Worm (Caenorhabditis elegans) whole organism, young adult: ENCODE data around the gene ZK899.6.

Source experiments
- B0035.1 ChIP-seq: sonication (generic microtip); optimal IDR thresholded peaks from 2 replicates; lab custom pipeline; 2016; ENCODE audit warnings: missing genetic modification characterization, mild to moderate bottlenecking, missing compliant biosample characterization, missing genotype, missing genetic modification reagents
- C17E4.6 ChIP-seq: fragments of 200-800 bp; sonication (Bioruptor generic); IDR thresholded peaks from 2 replicates; pipeline ENCODE4 v1.3.6; 2022; ENCODE audit warnings: missing genetic modification reagents, missing genetic modification characterization, missing compliant biosample characterization
- F22D6.2 ChIP-seq: sonication (generic microtip); optimal IDR thresholded peaks from 2 replicates; lab custom pipeline; 2016; ENCODE audit warnings: mild to moderate bottlenecking, missing genetic modification characterization, missing compliant biosample characterization
- F23B12.7 ChIP-seq: sonication (generic microtip); optimal IDR thresholded peaks from 2 replicates; lab custom pipeline; 2017; ENCODE audit warnings: missing genetic modification characterization, mild to moderate bottlenecking, missing compliant biosample characterization, antibody characterized with exemption, moderate library complexity; ENCODE audit not compliant: insufficient read depth
- F57A8.1 ChIP-seq: fragments of 200-800 bp; sonication (Bioruptor generic); optimal IDR thresholded peaks from 2 replicates; lab custom pipeline; 2018; ENCODE audit warnings: mild to moderate bottlenecking, missing genetic modification characterization, moderate library complexity, missing compliant biosample characterization
- F57C9.4 ChIP-seq: sonication (generic microtip); optimal IDR thresholded peaks from 2 replicates; lab custom pipeline; 2017; ENCODE audit warnings: mild to moderate bottlenecking, missing genetic modification characterization, missing compliant biosample characterization
- T07F8.4 ChIP-seq: sonication (generic microtip); optimal IDR thresholded peaks from 2 replicates; lab custom pipeline; 2016; ENCODE audit warnings: mild to moderate bottlenecking, missing genetic modification characterization, moderate library complexity, missing compliant biosample characterization
- Y95B8A.8 ChIP-seq: fragments of 200-800 bp; sonication (Bioruptor generic); IDR thresholded peaks from 2 replicates; pipeline ENCODE4 v1.3.6; 2022; ENCODE audit warnings: missing genetic modification reagents, missing genetic modification characterization, missing compliant biosample characterization
- atf-7 ChIP-seq: sonication (generic microtip); optimal IDR thresholded peaks from 2 replicates; lab custom pipeline; 2017; ENCODE audit warnings: mild to moderate bottlenecking, missing genetic modification characterization, missing compliant biosample characterization
- athp-1 ChIP-seq: sonication (generic microtip); optimal IDR thresholded peaks from 2 replicates; lab custom pipeline; 2017; ENCODE audit warnings: mild to moderate bottlenecking, missing genetic modification characterization, missing compliant biosample characterization
- bed-1 ChIP-seq: fragments of 200-800 bp; sonication (Bioruptor generic); IDR thresholded peaks from 2 replicates; pipeline ENCODE4 v1.3.6; 2022; ENCODE audit warnings: missing genetic modification reagents, missing genetic modification characterization, missing compliant biosample characterization
- cebp-1 ChIP-seq, 2 experiments: fragments of 200-800 bp in 1 of 2; sonication (Bioruptor generic) in 1 of 2; sonication (generic microtip) in 1 of 2; IDR thresholded peaks in 1 of 2; optimal IDR thresholded peaks in 1 of 2; 2 replicates each; pipeline versions ENCODE4 v1.3.6 to Lab custom; 2017 to 2022; ENCODE audit warnings: missing compliant biosample characterization in 2 of 2, missing genetic modification characterization in 2 of 2, mild to moderate bottlenecking in 1 of 2, missing genetic modification reagents in 1 of 2, moderate library complexity in 1 of 2
- ceh-100 ChIP-seq: fragments of 200-800 bp; sonication (Bioruptor generic); IDR thresholded peaks from 2 replicates; pipeline ENCODE4 v1.3.6; 2022; ENCODE audit warnings: missing genetic modification reagents, missing genetic modification characterization, missing compliant biosample characterization
- ceh-27 ChIP-seq: fragments of 200-800 bp; sonication (Bioruptor generic); optimal IDR thresholded peaks from 2 replicates; lab custom pipeline; 2018; ENCODE audit warnings: mild to moderate bottlenecking, missing genetic modification characterization, moderate library complexity, missing compliant biosample characterization
- ceh-58 ChIP-seq: fragments of 200-800 bp; sonication (Bioruptor generic); IDR thresholded peaks from 2 replicates; pipeline ENCODE4 v1.3.6; 2022; ENCODE audit warnings: missing genetic modification characterization, missing compliant biosample characterization
- dpl-1 ChIP-seq: fragments of 150-350 bp; optimal IDR thresholded peaks from 2 replicates; lab custom pipeline; 2014; ENCODE audit warnings: missing biosample characterization, missing genetic modification reagents, missing genetic modification characterization
- efl-1 ChIP-seq: fragments of 150-350 bp; optimal IDR thresholded peaks from 2 replicates; lab custom pipeline; 2014; ENCODE audit warnings: missing biosample characterization, missing genetic modification reagents, missing genetic modification characterization
- ekl-4 ChIP-seq: fragments of 200-800 bp; sonication (Bioruptor generic); IDR thresholded peaks from 2 replicates; pipeline ENCODE4 v1.3.6; 2022; ENCODE audit warnings: missing genetic modification reagents, missing genetic modification characterization, missing compliant biosample characterization
- him-1 ChIP-seq: sonication (generic microtip); optimal IDR thresholded peaks from 2 replicates; lab custom pipeline; 2016; ENCODE audit warnings: missing genotype, missing genetic modification reagents, missing genetic modification characterization, missing compliant biosample characterization
- hrde-1 ChIP-seq: sonication (generic microtip); optimal IDR thresholded peaks from 2 replicates; lab custom pipeline; 2016; ENCODE audit warnings: missing genetic modification characterization, mild to moderate bottlenecking, missing compliant biosample characterization, moderate library complexity, missing genotype, missing genetic modification reagents, borderline replicate concordance
- let-607 ChIP-seq, 2 experiments: fragments of 200-800 bp in 1 of 2; sonication (Bioruptor generic) in 1 of 2; sonication (generic microtip) in 1 of 2; optimal IDR thresholded peaks; 2 replicates each; lab custom pipeline; 2016 to 2018; ENCODE audit warnings: mild to moderate bottlenecking in 2 of 2, missing compliant biosample characterization in 2 of 2, missing genetic modification characterization in 2 of 2, moderate library complexity in 2 of 2, missing genotype in 1 of 2
- lin-35 ChIP-seq, 3 experiments: fragments of 150-350 bp in 2 of 3; sonication (generic microtip) in 1 of 3; optimal IDR thresholded peaks; 2 replicates each; lab custom pipeline; 2014 to 2018; ENCODE audit warnings: missing biosample characterization in 3 of 3, missing genetic modification characterization in 3 of 3, missing genetic modification reagents in 3 of 3
- lin-40 ChIP-seq: sonication (generic microtip); optimal IDR thresholded peaks from 2 replicates; lab custom pipeline; 2016; ENCODE audit warnings: missing genetic modification characterization, mild to moderate bottlenecking, missing compliant biosample characterization, missing genotype, missing genetic modification reagents
- nhr-120 ChIP-seq: fragments of 200-800 bp; sonication (Bioruptor generic); IDR thresholded peaks from 2 replicates; pipeline ENCODE4 v1.3.6; 2022; ENCODE audit warnings: missing genetic modification characterization, missing compliant biosample characterization
- nhr-80 ChIP-seq: sonication (generic microtip); optimal IDR thresholded peaks from 2 replicates; lab custom pipeline; 2016; ENCODE audit warnings: missing genetic modification characterization, missing compliant biosample characterization
- pbrm-1 ChIP-seq: fragments of 200-800 bp; sonication (Bioruptor generic); IDR thresholded peaks from 2 replicates; pipeline ENCODE4 v1.3.6; 2022; ENCODE audit warnings: missing genetic modification reagents, missing genetic modification characterization, missing compliant biosample characterization
- rec-8 ChIP-seq, 2 experiments: sonication (generic microtip); optimal IDR thresholded peaks; 2 replicates each; lab custom pipeline; 2016; ENCODE audit warnings: mild to moderate bottlenecking in 2 of 2, missing genetic modification characterization in 2 of 2, missing genetic modification reagents in 2 of 2, missing genotype in 2 of 2, missing biosample characterization in 1 of 2, missing compliant biosample characterization in 1 of 2, moderate library complexity in 1 of 2
- snpc-1.1 ChIP-seq: sonication (generic microtip); optimal IDR thresholded peaks from 2 replicates; lab custom pipeline; 2017; ENCODE audit warnings: missing genetic modification characterization, mild to moderate bottlenecking, missing compliant biosample characterization, antibody characterized with exemption, moderate library complexity, missing genotype, missing genetic modification reagents; ENCODE audit not compliant: insufficient read depth
- snpc-4 ChIP-seq, 5 experiments: fragments of 150-350 bp in 1 of 5; sonication (generic microtip) in 4 of 5; optimal IDR thresholded peaks; 2 replicates each; lab custom pipeline; 2014 to 2018; ENCODE audit warnings: missing genetic modification characterization in 5 of 5, missing biosample characterization in 3 of 5, antibody characterized with exemption in 2 of 5, mild to moderate bottlenecking in 2 of 5, missing compliant biosample characterization in 2 of 5, missing genotype in 2 of 5, moderate library complexity in 2 of 5, missing genetic modification reagents in 1 of 5
- tlf-1 ChIP-seq: fragments of 200-800 bp; sonication (Bioruptor generic); optimal IDR thresholded peaks from 2 replicates; lab custom pipeline; 2018; ENCODE audit warnings: mild to moderate bottlenecking, missing genetic modification characterization, missing compliant biosample characterization
- zfh-2 ChIP-seq: fragments of 200-800 bp; sonication (Bioruptor generic); conservative IDR thresholded peaks from 2 replicates; pipeline ENCODE4 v1.3.6; 2022; ENCODE audit warnings: missing genetic modification reagents, missing genetic modification characterization, missing compliant biosample characterization
- ztf-25 ChIP-seq: fragments of 200-800 bp; sonication (Bioruptor generic); IDR thresholded peaks from 2 replicates; pipeline ENCODE4 v1.3.6; 2022; ENCODE audit warnings: missing genetic modification reagents, missing genetic modification characterization, missing compliant biosample characterization
- ztf-26 ChIP-seq: sonication (generic microtip); optimal IDR thresholded peaks from 2 replicates; lab custom pipeline; 2017; ENCODE audit warnings: missing genetic modification characterization, missing compliant biosample characterization

Gene ZK899.6

ce11 chrX:9431002-9431482, 32.1 kb upstream of the ZK899.6 start, which contains the start of gene B0272.3 (continued):
- no peak for TF ChIP-seq tlf-1 (GFP tag; lab: Kevin White, UChicago)
- no peak for TF ChIP-seq nhr-120 (GFP tag; lab: Robert Waterston, UW)

- no peak for TF ChIP-seq F23B12.7 (tag; lab: Kevin White, UChicago)
- TF ChIP-seq zfh-2 (GFP tag; lab: Robert Waterston, UW): peak; percentile 63; the same call in 1 of the 2 replicates
- TF ChIP-seq Y95B8A.8: no peak
- TF ChIP-seq tlf-1 (GFP tag; lab: Kevin White, UChicago): no peak
- TF ChIP-seq atf-7: no peak
Measured at ce11 chrX:9436843-9437312, 26.3 kb upstream of the ZK899.6 start, which contains the start of gene tbb-4. Gene tbb-4 (minus strand): TSS chrX:9436893.

- TF ChIP-seq dpl-1 (GFP tag; lab: Kevin White, UChicago) (no peak), T07F8.4 (no peak), cebp-1 (GFP tag; IDR thresholded peaks at IDR 0.05; lab: Robert Waterston, UW) (no peak), cebp-1 (tag; optimal IDR thresholded peaks at IDR 0.05; lab: Kevin White, UChicago) (no peak), him-1 (tag; lab: Kevin White, UChicago) (no peak), F57C9.4 (tag; lab: Kevin White, UChicago) (no peak), ceh-100 (no peak), lin-40 (tag; lab: Kevin White, UChicago) (peak; percentile 60), rec-8 (tag; optimal IDR thresholded peaks at IDR 0.05; lab: Kevin White, UChicago) (no peak), snpc-1.1 (no peak), snpc-4 (GFP tag; optimal IDR thresholded peaks at IDR 0.05; lab: Kevin White, UChicago) (no peak), snpc-4 (tag; optimal IDR thresholded peaks at IDR 0.05; lab: Kevin White, UChicago) (peak in 1 of 4 experiments; percentile 67), pbrm-1 (no peak), ceh-27 (GFP tag; lab: Kevin White, UChicago) (no peak), atf-7 (peak; percentile 80), nhr-80 (tag; lab: Kevin White, UChicago) (peak; percentile 64), ztf-25 (GFP tag; lab: Robert Waterston, UW) (no peak), let-607 (tag; optimal IDR thresholded peaks at IDR 0.05; lab: Kevin White, UChicago) (peak in 1 of 2 experiments; percentile 64), lin-35 (GFP tag; optimal IDR thresholded peaks at IDR 0.05; lab: Kevin White, UChicago) (peak in 1 of 3 experiments; percentile 47), efl-1 (GFP tag; lab: Kevin White, UChicago) (peak; percentile 12), bed-1 (GFP tag; lab: Robert Waterston, UW) (no peak), B0035.1 (tag; lab: Kevin White, UChicago) (no peak)
Measured at ce11 chrX:9441512-9441911, 21.6 kb upstream of the ZK899.6 start, which contains the start of gene memb-1. Gene memb-1 (minus strand): TSS chrX:9441571.

ce11 chrX:9443871-9444270, 19.3 kb upstream of the ZK899.6 start:
- TF ChIP-seq F23B12.7 (tag; lab: Kevin White, UChicago) (no peak), hrde-1 (tag; lab: Kevin White, UChicago) (no peak), lin-40 (tag; lab: Kevin White, UChicago) (no peak), ztf-26 (tag; lab: Kevin White, UChicago) (no peak), atf-7 (no peak), F22D6.2 (tag; lab: Kevin White, UChicago) (no peak), ekl-4 (no peak), C17E4.6 (GFP tag; lab: Robert Waterston, UW) (no peak), ceh-58 (GFP tag; lab: Robert Waterston, UW) (no peak), F57A8.1 (GFP tag; lab: Kevin White, UChicago) (no peak), ztf-25 (GFP tag; lab: Robert Waterston, UW) (no peak), athp-1 (no peak)
